Worm (Caenorhabditis elegans): ENCODE results near the gene math-9.
"Not testable (repeated sequence)": the region's sequence is repeated elsewhere in the genome, so short reads cannot be mapped to it uniquely, and the experiment has no call there.

math-9 gene

DNA sequence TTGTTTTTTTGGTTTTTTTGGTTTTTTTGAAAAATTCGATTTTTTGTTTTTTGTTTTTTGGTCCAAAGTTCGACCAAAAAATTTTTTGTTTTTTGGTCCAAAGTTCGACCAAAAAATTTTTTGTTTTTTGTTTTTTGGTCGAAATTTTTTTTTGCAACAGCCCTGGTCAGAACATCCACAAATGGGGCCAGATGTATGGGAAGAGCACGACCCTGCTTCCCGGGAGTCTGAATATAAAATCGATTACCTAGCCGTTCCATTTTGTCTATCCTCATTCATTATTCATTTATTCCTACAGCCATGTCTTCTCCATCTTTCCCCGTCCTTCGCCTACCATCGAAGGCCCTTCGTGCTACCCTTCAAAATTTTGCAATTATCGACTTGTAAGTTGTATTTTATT is 36.5 kb downstream of the math-9 start, which contains the start of gene fbxb-95:
fbxb-95 (plus strand) TSS at position 301 of the 400 bp plus-strand sequence.
- not testable (repeated sequence) for TF ChIP-seq him-1, W03F9.2, dao-5 (tag; optimal IDR thresholded peaks at IDR 0.05)

- TF ChIP-seq dao-5 (tag; optimal IDR thresholded peaks at IDR 0.05): no peak
- no peak for TF ChIP-seq him-1 (tag; optimal IDR thresholded peaks at IDR 0.05)
- no peak for TF ChIP-seq W03F9.2 (tag; optimal IDR thresholded peaks at IDR 0.05)
Observed at ce11 chrII:1852503-1852902, 38.1 kb downstream of the math-9 start, which contains the start of gene C52E2.2. TSS of gene C52E2.2 (plus strand) at chrII:1852803.

DNA sequence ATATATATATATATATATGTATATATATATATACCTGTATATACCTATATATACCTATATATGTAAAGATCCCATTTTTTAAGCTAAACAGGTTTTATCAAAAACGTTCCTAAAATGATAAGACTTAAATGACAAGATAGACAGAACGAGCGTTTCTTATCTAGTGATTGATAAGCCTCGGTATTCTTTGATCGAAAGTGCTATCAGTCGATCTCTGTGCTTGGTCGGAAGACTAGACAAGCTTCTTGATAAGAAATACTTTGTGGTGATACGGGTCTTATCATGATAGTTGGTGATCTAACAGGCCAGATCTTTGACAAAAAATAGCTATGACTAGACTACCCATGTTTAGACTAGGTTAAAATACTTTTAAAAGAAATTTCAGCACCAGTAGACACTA is 38.9 kb downstream of the math-9 start:
- TF ChIP-seq him-1 (tag; optimal IDR thresholded peaks at IDR 0.05) (no peak), dao-5 (tag; optimal IDR thresholded peaks at IDR 0.05) (no peak), W03F9.2 (tag; optimal IDR thresholded peaks at IDR 0.05) (no peak)

- TF ChIP-seq W03F9.2 (tag; optimal IDR thresholded peaks at IDR 0.05) (no peak), him-1 (tag; optimal IDR thresholded peaks at IDR 0.05) (no peak), dao-5 (tag; optimal IDR thresholded peaks at IDR 0.05) (no peak)
Observed at ce11 chrII:1850840-1851294, 39.7 kb downstream of the math-9 start, which contains the start of gene C52E2.3. TSS of gene C52E2.3 (plus strand) at chrII:1851244.

ce11 chrII:1850299-1850698 is 40.3 kb downstream of the math-9 start, which contains the start of gene fbxb-96:
TSS of gene fbxb-96 (minus strand) at chrII:1850399.
- TF ChIP-seq dao-5 (tag; optimal IDR thresholded peaks at IDR 0.05): no peak
- no peak for TF ChIP-seq W03F9.2 (tag; optimal IDR thresholded peaks at IDR 0.05)
- TF ChIP-seq him-1 (tag; optimal IDR thresholded peaks at IDR 0.05): no peak

DNA sequence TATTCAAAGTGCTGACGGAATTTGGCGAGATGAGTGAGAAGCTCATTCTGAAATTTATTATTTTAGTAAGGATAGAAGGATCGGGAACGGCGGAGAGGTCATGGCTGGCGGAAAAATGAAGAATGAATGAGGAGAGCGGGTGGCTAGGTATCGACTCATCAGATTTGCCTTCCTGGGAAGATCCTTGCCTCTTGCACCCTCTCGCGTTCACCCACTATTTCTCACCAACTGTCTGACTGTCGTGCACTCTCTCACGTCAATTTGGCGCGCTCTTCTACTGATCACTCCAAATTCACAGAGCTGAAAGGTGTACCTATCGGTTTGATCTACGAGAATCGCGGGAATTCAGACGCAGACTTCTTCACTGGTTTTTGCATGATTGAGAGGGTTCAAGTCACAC is 42.5 kb downstream of the math-9 start, which contains the start of gene fbxb-97:
fbxb-97 (minus strand) TSS at position 53 of the 400 bp plus-strand sequence.
- TF ChIP-seq W03F9.2 (tag; optimal IDR thresholded peaks at IDR 0.05) (no peak), him-1 (tag; optimal IDR thresholded peaks at IDR 0.05) (no peak), dao-5 (tag; optimal IDR thresholded peaks at IDR 0.05) (no peak)

- TF ChIP-seq W03F9.2 (tag; optimal IDR thresholded peaks at IDR 0.05) (no peak), dao-5 (tag; optimal IDR thresholded peaks at IDR 0.05) (no peak), him-1 (tag; optimal IDR thresholded peaks at IDR 0.05) (no peak)
Observed at ce11 chrII:1844552-1844951, 46.0 kb downstream of the math-9 start.

DNA sequence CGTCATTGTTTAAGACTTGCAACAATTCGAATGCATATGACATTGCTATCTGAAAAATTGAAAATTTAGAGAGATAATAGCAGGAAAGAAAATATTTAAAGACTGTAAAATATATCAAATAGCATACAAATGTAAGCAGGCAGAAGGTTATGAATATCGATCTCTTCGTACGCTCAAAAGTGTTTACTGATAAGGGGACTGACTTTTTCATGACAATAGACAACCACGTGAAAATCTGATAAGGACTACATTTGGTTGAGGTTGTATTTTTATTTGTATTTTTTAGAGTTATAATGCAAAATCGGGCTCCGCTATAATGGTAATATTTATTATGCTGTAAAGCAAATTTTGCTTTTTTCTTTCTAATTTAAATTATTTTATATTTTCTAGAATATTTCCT is 47.7 kb downstream of the math-9 start, which contains the start of the genes C52E2.5 and C52E2.4:
C52E2.5 (minus strand) TSS at position 43 of the 400 bp plus-strand sequence.
C52E2.4 (plus strand) TSS at position 252 of the 400 bp plus-strand sequence.
- TF ChIP-seq him-1 (tag; optimal IDR thresholded peaks at IDR 0.05) (no peak), dao-5 (tag; optimal IDR thresholded peaks at IDR 0.05) (no peak), W03F9.2 (tag; optimal IDR thresholded peaks at IDR 0.05) (no peak)

Data from whole organism, L4/young adult.